Fruit fly (Drosophila melanogaster) whole organism, adult: Measurements from ENCODE around the gene CG12522.

Experiments
- CG11617 ChIP-seq: fragments of 200-800 bp; sonication (Bioruptor generic); optimal IDR thresholded peaks from 2 replicates; lab custom pipeline; 2017; ENCODE audit warnings: mild to moderate bottlenecking, missing biosample characterization, missing genetic modification reagents, missing genetic modification characterization
- CG12768 ChIP-seq: fragments of 200-800 bp; sonication (Bioruptor generic); optimal IDR thresholded peaks from 2 replicates; lab custom pipeline; 2017; ENCODE audit warnings: missing biosample characterization, missing genetic modification characterization, mild to moderate bottlenecking, moderate library complexity, missing genetic modification reagents
- CG5204 ChIP-seq: fragments of 200-800 bp; sonication (Bioruptor generic); optimal IDR thresholded peaks from 2 replicates; lab custom pipeline; 2016; ENCODE audit warnings: missing biosample characterization, missing genetic modification characterization
- Hr96 ChIP-seq: fragments of 200-800 bp; sonication (Bioruptor generic); optimal IDR thresholded peaks from 2 replicates; lab custom pipeline; 2016; ENCODE audit warnings: missing biosample characterization, missing genetic modification characterization
- Mnt ChIP-seq: fragments of 200-800 bp; sonication (Bioruptor generic); optimal IDR thresholded peaks from 2 replicates; lab custom pipeline; 2016; ENCODE audit warnings: missing biosample characterization, mild to moderate bottlenecking, missing genetic modification characterization
- kay ChIP-seq: fragments of 200-800 bp; sonication (Bioruptor generic); peaks from one replicate; lab custom pipeline; 2016; ENCODE audit warnings: missing biosample characterization, missing genetic modification characterization, borderline replicate concordance
- toe ChIP-seq: fragments of 200-800 bp; sonication (Bioruptor generic); optimal IDR thresholded peaks from 2 replicates; lab custom pipeline; 2016; ENCODE audit warnings: missing biosample characterization, missing genetic modification characterization

dm6 chr3L:11136349-11136748 is 28.3 kb downstream of the CG12522 start:
- TF ChIP-seq CG12768 = no peak
- TF ChIP-seq Hr96 (GFP tag; lab: Kevin White, UChicago) = no peak
- no peak for TF ChIP-seq Mnt (GFP tag; lab: Kevin White, UChicago)
- no peak for TF ChIP-seq kay
- TF ChIP-seq CG5204 (GFP tag; lab: Kevin White, UChicago) = no peak
- TF ChIP-seq toe = no peak
- no peak for TF ChIP-seq CG11617 (GFP tag; lab: Kevin White, UChicago)
